Worm (Caenorhabditis elegans) whole organism, late embryonic: Measurements from ENCODE around the gene plk-1.

Experiments used
- C08G9.2 ChIP-seq: sonication (generic microtip); optimal IDR thresholded peaks from 2 replicates; lab custom pipeline; 2016; ENCODE audit warnings: mild to moderate bottlenecking, missing genetic modification characterization, moderate library complexity, missing compliant biosample characterization
- C38D4.7 ChIP-seq: fragments of 200-800 bp; sonication (Bioruptor generic); optimal IDR thresholded peaks from 2 replicates; lab custom pipeline; 2018; ENCODE audit warnings: mild to moderate bottlenecking, missing genetic modification characterization, moderate library complexity, missing compliant biosample characterization
- K09A11.1 ChIP-seq: sonication (generic microtip); optimal IDR thresholded peaks from 2 replicates; lab custom pipeline; 2017; ENCODE audit warnings: antibody characterized with exemption, mild to moderate bottlenecking, missing genetic modification characterization, missing compliant biosample characterization; ENCODE audit not compliant: insufficient read depth
- T23F11.4 ChIP-seq: fragments of 200-800 bp; sonication (Bioruptor generic); optimal IDR thresholded peaks from 2 replicates; lab custom pipeline; 2018; ENCODE audit warnings: mild to moderate bottlenecking, missing genetic modification characterization, missing compliant biosample characterization
- ahr-1 ChIP-seq: sonication (generic microtip); optimal IDR thresholded peaks from 2 replicates; lab custom pipeline; 2016; ENCODE audit warnings: missing genetic modification characterization, missing compliant biosample characterization
- ama-1 ChIP-seq: fragments of 150-350 bp; optimal IDR thresholded peaks from 2 replicates; lab custom pipeline; 2014
- ceh-14 ChIP-seq: sonication (generic microtip); optimal IDR thresholded peaks from 2 replicates; lab custom pipeline; 2016; ENCODE audit warnings: missing genotype, missing genetic modification characterization, missing compliant biosample characterization
- ceh-18 ChIP-seq: sonication (generic microtip); optimal IDR thresholded peaks from 2 replicates; lab custom pipeline; 2016; ENCODE audit warnings: missing genetic modification characterization, missing compliant biosample characterization
- ceh-19 ChIP-seq: fragments of 200-800 bp; sonication (Bioruptor generic); optimal IDR thresholded peaks from 2 replicates; lab custom pipeline; 2018; ENCODE audit warnings: mild to moderate bottlenecking, missing genetic modification characterization, missing compliant biosample characterization
- ceh-2 ChIP-seq: sonication (generic microtip); optimal IDR thresholded peaks from 2 replicates; lab custom pipeline; 2016; ENCODE audit warnings: missing genotype, missing genetic modification characterization, missing compliant biosample characterization
- ceh-24 ChIP-seq: sonication (generic microtip); optimal IDR thresholded peaks from 2 replicates; lab custom pipeline; 2016; ENCODE audit warnings: mild to moderate bottlenecking, missing genetic modification characterization, missing compliant biosample characterization
- ceh-31 ChIP-seq: sonication (generic microtip); optimal IDR thresholded peaks from 2 replicates; lab custom pipeline; 2016; ENCODE audit warnings: missing genetic modification characterization, missing compliant biosample characterization
- ceh-34 ChIP-seq: sonication (generic microtip); optimal IDR thresholded peaks from 2 replicates; lab custom pipeline; 2016; ENCODE audit warnings: mild to moderate bottlenecking, missing genetic modification characterization, missing compliant biosample characterization
- ceh-45 ChIP-seq: fragments of 200-800 bp; sonication (Bioruptor generic); IDR thresholded peaks from 2 replicates; pipeline ENCODE4 v1.3.6; 2022; ENCODE audit warnings: missing genetic modification reagents, missing genetic modification characterization, missing compliant biosample characterization
- ceh-48 ChIP-seq: sonication (generic microtip); optimal IDR thresholded peaks from 2 replicates; lab custom pipeline; 2016; ENCODE audit warnings: missing genetic modification characterization, inconsistent platforms, missing compliant biosample characterization
- ceh-6 ChIP-seq: fragments of 200-800 bp; sonication (Bioruptor generic); optimal IDR thresholded peaks from 2 replicates; lab custom pipeline; 2018; ENCODE audit warnings: mild to moderate bottlenecking, missing genetic modification characterization, missing compliant biosample characterization
- che-1 ChIP-seq: sonication (generic microtip); optimal IDR thresholded peaks from 2 replicates; lab custom pipeline; 2016; ENCODE audit warnings: mild to moderate bottlenecking, missing genetic modification characterization, missing compliant biosample characterization
- dve-1 ChIP-seq: sonication (generic microtip); optimal IDR thresholded peaks from 2 replicates; lab custom pipeline; 2017; ENCODE audit warnings: antibody characterized with exemption, mild to moderate bottlenecking, missing genetic modification characterization, missing compliant biosample characterization
- elt-2 ChIP-seq: sonication (generic microtip); optimal IDR thresholded peaks from 2 replicates; lab custom pipeline; 2016; ENCODE audit warnings: missing genetic modification reagents, missing genetic modification characterization, missing compliant biosample characterization
- fkh-10 ChIP-seq: fragments of 150-350 bp; optimal IDR thresholded peaks from 2 replicates; lab custom pipeline; 2014; ENCODE audit warnings: missing biosample characterization, missing genetic modification reagents, missing genetic modification characterization
- hlh-15 ChIP-seq: sonication (generic microtip); optimal IDR thresholded peaks from 2 replicates; lab custom pipeline; 2016; ENCODE audit warnings: missing genetic modification characterization, missing compliant biosample characterization
- hlh-30 ChIP-seq: sonication (generic microtip); optimal IDR thresholded peaks from 2 replicates; lab custom pipeline; 2017; ENCODE audit warnings: antibody characterized with exemption, missing genetic modification characterization, missing compliant biosample characterization; ENCODE audit not compliant: insufficient read depth
- hlh-6 ChIP-seq: sonication (generic microtip); optimal IDR thresholded peaks from 2 replicates; lab custom pipeline; 2016; ENCODE audit warnings: missing genotype, missing genetic modification characterization, missing compliant biosample characterization
- hlh-8 ChIP-seq: sonication (generic microtip); optimal IDR thresholded peaks from 2 replicates; lab custom pipeline; 2016; ENCODE audit warnings: missing genotype, missing genetic modification characterization, missing compliant biosample characterization
- lim-6 ChIP-seq: sonication (generic microtip); optimal IDR thresholded peaks from 2 replicates; lab custom pipeline; 2016; ENCODE audit warnings: missing genetic modification characterization, missing compliant biosample characterization
- lin-11 ChIP-seq: fragments of 200-800 bp; sonication (Bioruptor generic); optimal IDR thresholded peaks from 2 replicates; lab custom pipeline; 2018; ENCODE audit warnings: mild to moderate bottlenecking, missing genetic modification characterization, missing compliant biosample characterization
- nhr-11 ChIP-seq: fragments of 150-350 bp; optimal IDR thresholded peaks from 2 replicates; lab custom pipeline; 2014; ENCODE audit warnings: missing biosample characterization, missing genetic modification characterization
- odd-2 ChIP-seq: sonication (generic microtip); optimal IDR thresholded peaks from 2 replicates; lab custom pipeline; 2017; ENCODE audit warnings: antibody characterized with exemption, mild to moderate bottlenecking, missing genetic modification characterization, missing compliant biosample characterization
- pag-3 ChIP-seq: sonication (generic microtip); optimal IDR thresholded peaks from 2 replicates; lab custom pipeline; 2016; ENCODE audit warnings: missing compliant biosample characterization, missing genetic modification characterization, borderline replicate concordance
- pha-4 ChIP-seq: fragments of 150-350 bp; optimal IDR thresholded peaks from 2 replicates; lab custom pipeline; 2018; ENCODE audit warnings: missing biosample characterization, missing genetic modification reagents, missing genetic modification characterization
- pros-1 ChIP-seq: fragments of 150-350 bp; optimal IDR thresholded peaks from 2 replicates; lab custom pipeline; 2014; ENCODE audit warnings: missing biosample characterization, missing genetic modification reagents, missing genetic modification characterization
- sdc-2 ChIP-seq: sonication (generic microtip); optimal IDR thresholded peaks from 2 replicates; lab custom pipeline; 2016; ENCODE audit warnings: missing genotype, missing genetic modification characterization, missing compliant biosample characterization
- sox-2 ChIP-seq: fragments of 200-800 bp; sonication (Bioruptor generic); IDR thresholded peaks from 2 replicates; pipeline ENCODE4 v1.3.6; 2022; ENCODE audit warnings: missing genetic modification reagents, missing genetic modification characterization, missing compliant biosample characterization
- syd-9 ChIP-seq: sonication (generic microtip); optimal IDR thresholded peaks from 2 replicates; lab custom pipeline; 2016; ENCODE audit warnings: mild to moderate bottlenecking, missing genetic modification characterization, moderate library complexity, missing compliant biosample characterization
- ttx-3 ChIP-seq: sonication (generic microtip); optimal IDR thresholded peaks from 2 replicates; lab custom pipeline; 2016; ENCODE audit warnings: missing genetic modification reagents, missing genetic modification characterization, missing compliant biosample characterization
- unc-3 ChIP-seq, 2 experiments: fragments of 200-800 bp in 1 of 2; sonication (Bioruptor generic) in 1 of 2; sonication (generic microtip) in 1 of 2; conservative IDR thresholded peaks in 1 of 2; optimal IDR thresholded peaks in 1 of 2; 2 replicates each; pipeline versions ENCODE4 v1.3.6 to Lab custom; 2016 to 2022; ENCODE audit warnings: missing compliant biosample characterization in 2 of 2, missing genetic modification characterization in 2 of 2, missing genetic modification reagents in 1 of 2
- unc-55 ChIP-seq: sonication (generic microtip); optimal IDR thresholded peaks from 2 replicates; lab custom pipeline; 2017; ENCODE audit warnings: missing biosample characterization, missing genetic modification reagents, missing genetic modification characterization

The plk-1 gene

ce11 chrIII:8144574-8145065, 43.5 kb downstream of the plk-1 start, which contains the start of the genes C14B9.8 and mrpl-18 (continued):
- no peak for TF ChIP-seq sox-2
- no peak for TF ChIP-seq K09A11.1 (tag; lab: Kevin White, UChicago)
- no peak for TF ChIP-seq pha-4
- no peak for TF ChIP-seq pag-3
- TF ChIP-seq ceh-19 (GFP tag; lab: Kevin White, UChicago), result no peak
- TF ChIP-seq odd-2 (tag; lab: Kevin White, UChicago), result no peak
- TF ChIP-seq hlh-15, result peak; percentile 2
- no peak for TF ChIP-seq dve-1 (tag; lab: Kevin White, UChicago)
- TF ChIP-seq ceh-6 (GFP tag; lab: Kevin White, UChicago), result no peak
- TF ChIP-seq ceh-45, result no peak
- TF ChIP-seq che-1 (tag; lab: Kevin White, UChicago), result no peak
- no peak for TF ChIP-seq C38D4.7
- TF ChIP-seq elt-2, result peak; percentile 85
- no peak for TF ChIP-seq nhr-11 (tag; lab: Kevin White, UChicago)
- TF ChIP-seq T23F11.4 (GFP tag; lab: Kevin White, UChicago), result no peak
- TF ChIP-seq pros-1 (tag; lab: Kevin White, UChicago), result no peak
- TF ChIP-seq sdc-2, result peak; percentile 52
- TF ChIP-seq unc-55, result no peak
- TF ChIP-seq C08G9.2 (tag; lab: Kevin White, UChicago), result peak; percentile 96
- no peak for TF ChIP-seq ama-1
- TF ChIP-seq unc-3 (GFP tag; conservative IDR thresholded peaks at IDR 0.05; lab: Robert Waterston, UW), result no peak
- no peak for TF ChIP-seq unc-3 (tag; optimal IDR thresholded peaks at IDR 0.05; lab: Kevin White, UChicago)
- TF ChIP-seq ceh-34 (tag; lab: Kevin White, UChicago), result no peak
- no peak for TF ChIP-seq ceh-48 (tag; lab: Kevin White, UChicago)
- TF ChIP-seq ceh-24 (tag; lab: Kevin White, UChicago), result no peak
- no peak for TF ChIP-seq hlh-30
- peak; percentile 8 for TF ChIP-seq ceh-18
- TF ChIP-seq syd-9 (tag; lab: Kevin White, UChicago), result no peak
- TF ChIP-seq ceh-2 (tag; lab: Kevin White, UChicago), result peak; percentile 94
- TF ChIP-seq ceh-14 (tag; lab: Kevin White, UChicago), result peak; percentile 2
- TF ChIP-seq hlh-6 (tag; lab: Kevin White, UChicago), result no peak
- TF ChIP-seq, all 69 proteins: peak for 25

ce11 chrIII:8145971-8146370, 44.8 kb downstream of the plk-1 start:
- TF ChIP-seq sox-2, result no peak
- TF ChIP-seq ceh-24 (tag; lab: Kevin White, UChicago), result no peak
- no peak for TF ChIP-seq hlh-8 (tag; lab: Kevin White, UChicago)
- TF ChIP-seq che-1 (tag; lab: Kevin White, UChicago), result no peak
- no peak for TF ChIP-seq ceh-31 (tag; lab: Kevin White, UChicago)
- no peak for TF ChIP-seq lin-11 (tag; lab: Kevin White, UChicago)
- TF ChIP-seq ahr-1 (tag; lab: Kevin White, UChicago), result no peak
- no peak for TF ChIP-seq ceh-34 (tag; lab: Kevin White, UChicago)
- TF ChIP-seq ceh-19 (GFP tag; lab: Kevin White, UChicago), result no peak
- no peak for TF ChIP-seq C08G9.2 (tag; lab: Kevin White, UChicago)
- no peak for TF ChIP-seq unc-55
- no peak for TF ChIP-seq pha-4
- TF ChIP-seq fkh-10 (GFP tag; lab: Kevin White, UChicago), result no peak

ce11 chrIII:8148751-8149150, 47.6 kb downstream of the plk-1 start, which contains the start of gene D2007.2:
TSS of gene D2007.2 (plus strand) at chrIII:8148963.
- TF ChIP-seq lin-11 (tag; lab: Kevin White, UChicago), result no peak
- TF ChIP-seq lim-6 (tag; lab: Kevin White, UChicago), result no peak
- no peak for TF ChIP-seq pag-3
- no peak for TF ChIP-seq K09A11.1 (tag; lab: Kevin White, UChicago)
- no peak for TF ChIP-seq ceh-48 (tag; lab: Kevin White, UChicago)
- TF ChIP-seq ttx-3, result no peak
